Worm (Caenorhabditis elegans) whole organism, L3 larva: ENCODE results near the gene srx-119.

Experiments used
- R02D3.7 ChIP-seq: fragments of 150-350 bp; optimal IDR thresholded peaks from 2 replicates; lab custom pipeline; 2014; ENCODE audit warnings: missing biosample characterization, missing genetic modification characterization
- aly-2 ChIP-seq: fragments of 150-350 bp; optimal IDR thresholded peaks from 2 replicates; lab custom pipeline; 2014; ENCODE audit warnings: missing biosample characterization, missing genetic modification characterization
- ama-1 ChIP-seq: fragments of 150-350 bp; optimal IDR thresholded peaks from 2 replicates; lab custom pipeline; 2018
- ceh-16 ChIP-seq: sonication (generic microtip); optimal IDR thresholded peaks from 2 replicates; lab custom pipeline; 2017; ENCODE audit warnings: missing biosample characterization, missing genetic modification characterization
- ceh-28 ChIP-seq: fragments of 150-350 bp; optimal IDR thresholded peaks from 2 replicates; lab custom pipeline; 2014; ENCODE audit warnings: missing biosample characterization, missing genetic modification reagents, missing genetic modification characterization
- ceh-82 ChIP-seq: fragments of 150-350 bp; optimal IDR thresholded peaks from 2 replicates; lab custom pipeline; 2014; ENCODE audit warnings: missing biosample characterization, missing genetic modification characterization
- ceh-9 ChIP-seq: sonication (generic microtip); optimal IDR thresholded peaks from 2 replicates; lab custom pipeline; 2018; ENCODE audit warnings: missing biosample characterization, missing genetic modification characterization
- egl-27 ChIP-seq: sonication (generic microtip); optimal IDR thresholded peaks from 4 replicates; lab custom pipeline; 2017; ENCODE audit warnings: missing biosample characterization, missing genetic modification reagents, missing genetic modification characterization
- egl-5 ChIP-seq: fragments of 150-350 bp; optimal IDR thresholded peaks from 2 replicates; lab custom pipeline; 2017; ENCODE audit warnings: missing biosample characterization, missing genetic modification reagents, missing genetic modification characterization, inconsistent platforms
- elt-1 ChIP-seq: fragments of 150-350 bp; optimal IDR thresholded peaks from 2 replicates; lab custom pipeline; 2014; ENCODE audit warnings: missing biosample characterization, missing genetic modification characterization
- elt-2 ChIP-seq: sonication (generic microtip); optimal IDR thresholded peaks from 2 replicates; lab custom pipeline; 2016; ENCODE audit warnings: missing genetic modification reagents, mild to moderate bottlenecking, missing genetic modification characterization, missing compliant biosample characterization
- elt-3 ChIP-seq, 3 experiments: fragments of 150-350 bp in 1 of 3; sonication (generic microtip) in 2 of 3; optimal IDR thresholded peaks; 2 replicates in 2 of 3; 4 replicates in 1 of 3; lab custom pipeline; 2014 to 2017; ENCODE audit warnings: missing biosample characterization in 3 of 3, missing genetic modification characterization in 3 of 3
- eor-1 ChIP-seq, 2 experiments: fragments of 150-350 bp; optimal IDR thresholded peaks; 2 replicates each; lab custom pipeline; 2014 to 2018; ENCODE audit warnings: missing biosample characterization in 2 of 2, missing genetic modification characterization in 2 of 2
- fkh-10 ChIP-seq: sonication (generic microtip); optimal IDR thresholded peaks from 2 replicates; lab custom pipeline; 2017; ENCODE audit warnings: missing biosample characterization, missing genetic modification reagents, missing genetic modification characterization
- hmg-11 ChIP-seq: sonication (generic microtip); optimal IDR thresholded peaks from 2 replicates; lab custom pipeline; 2016; ENCODE audit warnings: missing genetic modification characterization, missing compliant biosample characterization
- jun-1 ChIP-seq: fragments of 150-350 bp; optimal IDR thresholded peaks from 2 replicates; lab custom pipeline; 2014; ENCODE audit warnings: missing biosample characterization, missing genetic modification reagents, missing genetic modification characterization
- lin-15B ChIP-seq: fragments of 150-350 bp; optimal IDR thresholded peaks from 2 replicates; lab custom pipeline; 2014; ENCODE audit warnings: missing biosample characterization, missing genetic modification characterization
- lin-39 ChIP-seq: fragments of 150-350 bp; optimal IDR thresholded peaks from 2 replicates; lab custom pipeline; 2018; ENCODE audit warnings: missing biosample characterization, missing genetic modification reagents, missing genetic modification characterization
- lsy-12 ChIP-seq: sonication (generic microtip); optimal IDR thresholded peaks from 2 replicates; lab custom pipeline; 2016; ENCODE audit warnings: mild to moderate bottlenecking, missing genetic modification characterization, missing compliant biosample characterization
- mdl-1 ChIP-seq: fragments of 150-350 bp; optimal IDR thresholded peaks from 2 replicates; lab custom pipeline; 2014; ENCODE audit warnings: missing biosample characterization, missing genetic modification characterization
- nhr-12 ChIP-seq: fragments of 150-350 bp; optimal IDR thresholded peaks from 2 replicates; lab custom pipeline; 2014; ENCODE audit warnings: missing biosample characterization, missing genetic modification characterization
- nhr-23 ChIP-seq: fragments of 150-350 bp; optimal IDR thresholded peaks from 2 replicates; lab custom pipeline; 2014; ENCODE audit warnings: missing biosample characterization, missing genetic modification reagents, missing genetic modification characterization
- nhr-237 ChIP-seq: fragments of 150-350 bp; optimal IDR thresholded peaks from 2 replicates; lab custom pipeline; 2014; ENCODE audit warnings: missing biosample characterization, missing genetic modification characterization
- nhr-25 ChIP-seq: sonication (generic microtip); optimal IDR thresholded peaks from 2 replicates; lab custom pipeline; 2017; ENCODE audit warnings: missing biosample characterization, missing genetic modification characterization
- nhr-28 ChIP-seq: fragments of 150-350 bp; optimal IDR thresholded peaks from 2 replicates; lab custom pipeline; 2014; ENCODE audit warnings: missing biosample characterization, missing genetic modification characterization
- nhr-43 ChIP-seq: sonication (generic microtip); optimal IDR thresholded peaks from 2 replicates; lab custom pipeline; 2016; ENCODE audit warnings: mild to moderate bottlenecking, missing genetic modification characterization, missing compliant biosample characterization; ENCODE audit not compliant: poor library complexity, severe bottlenecking
- nhr-67 ChIP-seq: fragments of 150-350 bp; optimal IDR thresholded peaks from 2 replicates; lab custom pipeline; 2014; ENCODE audit warnings: missing biosample characterization, missing genetic modification characterization
- nhr-76 ChIP-seq: fragments of 150-350 bp; sonication (generic microtip); optimal IDR thresholded peaks from 5 replicates; lab custom pipeline; 2014; ENCODE audit warnings: missing biosample characterization, missing genetic modification characterization
- nhr-77 ChIP-seq: fragments of 150-350 bp; optimal IDR thresholded peaks from 2 replicates; lab custom pipeline; 2014; ENCODE audit warnings: missing biosample characterization, missing genetic modification characterization
- pha-4 ChIP-seq: fragments of 150-350 bp; optimal IDR thresholded peaks from 2 replicates; lab custom pipeline; 2014; ENCODE audit warnings: missing biosample characterization, missing genetic modification reagents, missing genetic modification characterization
- pqm-1 ChIP-seq: fragments of 150-350 bp; optimal IDR thresholded peaks from 2 replicates; lab custom pipeline; 2017; ENCODE audit warnings: missing biosample characterization, missing genetic modification characterization, inconsistent platforms
- sea-2 ChIP-seq: fragments of 150-350 bp; sonication (generic microtip); optimal IDR thresholded peaks from 4 replicates; lab custom pipeline; 2014; ENCODE audit warnings: missing biosample characterization, missing genetic modification reagents, missing genetic modification characterization
- skn-1 ChIP-seq: fragments of 150-350 bp; optimal IDR thresholded peaks from 2 replicates; lab custom pipeline; 2014; ENCODE audit warnings: missing biosample characterization, missing genetic modification characterization
- snpc-4 ChIP-seq: fragments of 150-350 bp; optimal IDR thresholded peaks from 2 replicates; lab custom pipeline; 2014; ENCODE audit warnings: missing biosample characterization, missing genetic modification characterization
- tbx-2 ChIP-seq: sonication (generic microtip); optimal IDR thresholded peaks from 2 replicates; lab custom pipeline; 2016; ENCODE audit warnings: mild to moderate bottlenecking, missing genetic modification characterization, missing compliant biosample characterization
- unc-62 ChIP-seq: fragments of 150-350 bp; sonication (generic microtip); optimal IDR thresholded peaks from 4 replicates; lab custom pipeline; 2014; ENCODE audit warnings: missing biosample characterization, missing genetic modification reagents, missing genetic modification characterization
- ztf-11 ChIP-seq: fragments of 150-350 bp; optimal IDR thresholded peaks from 2 replicates; lab custom pipeline; 2014; ENCODE audit warnings: missing biosample characterization, missing genetic modification characterization
- ztf-4 ChIP-seq: fragments of 150-350 bp; optimal IDR thresholded peaks from 2 replicates; lab custom pipeline; 2014; ENCODE audit warnings: missing biosample characterization, missing genetic modification characterization

The srx-119 gene

ce11 chrII:12508650-12509049, 19.4 kb upstream of the srx-119 start, which contains the start of gene srh-67:
TSS of gene srh-67 (plus strand) at chrII:12508950.
- TF ChIP-seq aly-2 (tag; lab: Kevin White, UChicago) (no peak), nhr-12 (no peak)

- TF ChIP-seq nhr-28 (tag; lab: Kevin White, UChicago) (no peak), sea-2 (GFP tag; lab: Kevin White, UChicago) (no peak), aly-2 (tag; lab: Kevin White, UChicago) (no peak), fkh-10 (no peak), eor-1 (tag; optimal IDR thresholded peaks at IDR 0.05; lab: Kevin White, UChicago) (no peak), ama-1 (lab: Kevin White, UChicago) (no peak), skn-1 (tag; lab: Kevin White, UChicago) (no peak), nhr-12 (no peak), ceh-28 (tag; lab: Kevin White, UChicago) (no peak), ztf-4 (no peak), jun-1 (tag; lab: Kevin White, UChicago) (no peak), ztf-11 (tag; lab: Kevin White, UChicago) (no peak), snpc-4 (tag; lab: Kevin White, UChicago) (no peak), egl-27 (tag; lab: Kevin White, UChicago) (no peak), egl-5 (tag; lab: Kevin White, UChicago) (no peak), elt-2 (tag; lab: Kevin White, UChicago) (no peak), R02D3.7 (tag; lab: Kevin White, UChicago) (no peak), nhr-25 (no peak), mdl-1 (no peak)
- TF ChIP-seq, all 47 proteins: peak for 0
These were observed 16.2 kb upstream of the srx-119 start, which contains the start of gene srh-73 for ce11 chrII:12511866-12512265. TSS of gene srh-73 (plus strand) at chrII:12512166.

ce11 chrII:12514620-12515019, 13.4 kb upstream of the srx-119 start, which contains the start of gene srh-69:
TSS of gene srh-69 (minus strand) at chrII:12514720.
- TF ChIP-seq pha-4 (tag; lab: Kevin White, UChicago): no peak
- TF ChIP-seq elt-2 (tag; lab: Kevin White, UChicago): no peak
- no peak for TF ChIP-seq elt-1 (tag; lab: Kevin White, UChicago)
- no peak for TF ChIP-seq ztf-11 (tag; lab: Kevin White, UChicago)
- TF ChIP-seq sea-2 (GFP tag; lab: Kevin White, UChicago): no peak
- no peak for TF ChIP-seq hmg-11 (tag; lab: Kevin White, UChicago)
- TF ChIP-seq skn-1 (tag; lab: Kevin White, UChicago): no peak
- TF ChIP-seq lsy-12 (tag; lab: Kevin White, UChicago): no peak
- TF ChIP-seq elt-3 (tag; optimal IDR thresholded peaks at IDR 0.05; lab: Kevin White, UChicago): no peak
- no peak for TF ChIP-seq lin-39 (tag; lab: Kevin White, UChicago)
- no peak for TF ChIP-seq nhr-237

- no peak for TF ChIP-seq nhr-77 (tag; lab: Kevin White, UChicago)
- no peak for TF ChIP-seq pqm-1
- no peak for TF ChIP-seq tbx-2 (tag; lab: Kevin White, UChicago)
- no peak for TF ChIP-seq ama-1 (lab: Kevin White, UChicago)
- TF ChIP-seq fkh-10: no peak
- TF ChIP-seq nhr-76 (tag; lab: Kevin White, UChicago): no peak
- no peak for TF ChIP-seq R02D3.7 (tag; lab: Kevin White, UChicago)
- TF ChIP-seq, all 47 proteins: peak for 0
These were observed 11.7 kb upstream of the srx-119 start, which contains the start of gene srh-61 for ce11 chrII:12516313-12516712. TSS of gene srh-61 (minus strand) at chrII:12516413.

- TF ChIP-seq elt-3 (tag; optimal IDR thresholded peaks at IDR 0.05; lab: Kevin White, UChicago) (no peak), lin-15B (tag; lab: Kevin White, UChicago) (no peak), nhr-67 (no peak), pqm-1 (peak; percentile 28), lsy-12 (tag; lab: Kevin White, UChicago) (no peak), fkh-10 (no peak), ceh-9 (tag; lab: Kevin White, UChicago) (no peak), ceh-16 (tag; lab: Kevin White, UChicago) (no peak), ztf-11 (tag; lab: Kevin White, UChicago) (no peak), snpc-4 (tag; lab: Kevin White, UChicago) (no peak), nhr-43 (tag; lab: Kevin White, UChicago) (no peak), ceh-82 (tag; lab: Kevin White, UChicago) (no peak), nhr-23 (no peak), ama-1 (lab: Kevin White, UChicago) (no peak), elt-2 (tag; lab: Kevin White, UChicago) (peak; percentile 12), unc-62 (no peak), tbx-2 (tag; lab: Kevin White, UChicago) (no peak)
These were observed 10.0 kb upstream of the srx-119 start for ce11 chrII:12518008-12518407.
